Worm (Caenorhabditis elegans) whole organism, young adult: ENCODE data around the gene gfat-2.

Source experiments
- B0035.1 ChIP-seq: sonication (generic microtip); optimal IDR thresholded peaks from 2 replicates; lab custom pipeline; 2016; ENCODE audit warnings: missing genetic modification characterization, mild to moderate bottlenecking, missing compliant biosample characterization, missing genotype, missing genetic modification reagents
- B0261.1 ChIP-seq: sonication (generic microtip); optimal IDR thresholded peaks from 2 replicates; lab custom pipeline; 2016; ENCODE audit warnings: mild to moderate bottlenecking, missing genetic modification characterization, moderate library complexity, missing compliant biosample characterization
- B0336.3 ChIP-seq: fragments of 200-800 bp; sonication (Bioruptor generic); IDR thresholded peaks from 2 replicates; pipeline ENCODE4 v1.3.6; 2022; ENCODE audit warnings: missing genetic modification characterization, missing compliant biosample characterization
- C06A6.2 ChIP-seq: fragments of 200-800 bp; sonication (Bioruptor generic); conservative IDR thresholded peaks from 2 replicates; pipeline ENCODE4 v1.3.6; 2022; ENCODE audit warnings: missing genetic modification characterization, missing compliant biosample characterization
- D2030.7 ChIP-seq: fragments of 200-800 bp; sonication (Bioruptor generic); IDR thresholded peaks from 2 replicates; pipeline ENCODE4 v1.3.6; 2022; ENCODE audit warnings: missing genetic modification reagents, missing genetic modification characterization, missing compliant biosample characterization
- F10E7.11 ChIP-seq: sonication (generic microtip); optimal IDR thresholded peaks from 2 replicates; lab custom pipeline; 2017; ENCODE audit warnings: mild to moderate bottlenecking, missing genetic modification characterization, moderate library complexity, missing compliant biosample characterization
- F33H1.4 ChIP-seq: fragments of 200-800 bp; sonication (Bioruptor generic); IDR thresholded peaks from 2 replicates; pipeline ENCODE4 v1.3.6; 2022; ENCODE audit warnings: missing genetic modification reagents, missing genetic modification characterization, missing compliant biosample characterization
- F57A8.1 ChIP-seq: fragments of 200-800 bp; sonication (Bioruptor generic); optimal IDR thresholded peaks from 2 replicates; lab custom pipeline; 2018; ENCODE audit warnings: mild to moderate bottlenecking, missing genetic modification characterization, moderate library complexity, missing compliant biosample characterization
- F57C9.4 ChIP-seq: sonication (generic microtip); optimal IDR thresholded peaks from 2 replicates; lab custom pipeline; 2017; ENCODE audit warnings: mild to moderate bottlenecking, missing genetic modification characterization, missing compliant biosample characterization
- K12H6.12 ChIP-seq: fragments of 200-800 bp; sonication (Bioruptor generic); optimal IDR thresholded peaks from 2 replicates; lab custom pipeline; 2018; ENCODE audit warnings: mild to moderate bottlenecking, missing genetic modification characterization, missing compliant biosample characterization
- Y53F4B.3 ChIP-seq: fragments of 200-800 bp; sonication (Bioruptor generic); IDR thresholded peaks from 2 replicates; pipeline ENCODE4 v1.3.6; 2022; ENCODE audit warnings: missing genetic modification reagents, missing genetic modification characterization, missing compliant biosample characterization
- Y56A3A.18 ChIP-seq: fragments of 200-800 bp; sonication (Bioruptor generic); IDR thresholded peaks from 2 replicates; pipeline ENCODE4 v1.3.6; 2022; ENCODE audit warnings: missing genetic modification reagents, missing genetic modification characterization, missing compliant biosample characterization
- Y67H2A.10 ChIP-seq: fragments of 200-800 bp; sonication (Bioruptor generic); conservative IDR thresholded peaks from 2 replicates; pipeline ENCODE4 v1.3.6; 2022; ENCODE audit warnings: missing genetic modification reagents, missing genetic modification characterization, missing compliant biosample characterization
- Y95B8A.8 ChIP-seq: fragments of 200-800 bp; sonication (Bioruptor generic); IDR thresholded peaks from 2 replicates; pipeline ENCODE4 v1.3.6; 2022; ENCODE audit warnings: missing genetic modification reagents, missing genetic modification characterization, missing compliant biosample characterization
- ZK185.1 ChIP-seq: sonication (generic microtip); optimal IDR thresholded peaks from 2 replicates; lab custom pipeline; 2016; ENCODE audit warnings: mild to moderate bottlenecking, missing genetic modification characterization, missing compliant biosample characterization; ENCODE audit not compliant: poor library complexity, severe bottlenecking
- aptf-3 ChIP-seq: fragments of 200-800 bp; sonication (Bioruptor generic); IDR thresholded peaks from 2 replicates; pipeline ENCODE4 v1.3.6; 2022; ENCODE audit warnings: missing genetic modification characterization, missing compliant biosample characterization
- attf-6 ChIP-seq: fragments of 200-800 bp; sonication (Bioruptor generic); IDR thresholded peaks from 2 replicates; pipeline ENCODE4 v1.3.6; 2022; ENCODE audit warnings: missing genetic modification reagents, missing genetic modification characterization, missing compliant biosample characterization
- cebp-1 ChIP-seq, 2 experiments: fragments of 200-800 bp in 1 of 2; sonication (Bioruptor generic) in 1 of 2; sonication (generic microtip) in 1 of 2; IDR thresholded peaks in 1 of 2; optimal IDR thresholded peaks in 1 of 2; 2 replicates each; pipeline versions ENCODE4 v1.3.6 to Lab custom; 2017 to 2022; ENCODE audit warnings: missing compliant biosample characterization in 2 of 2, missing genetic modification characterization in 2 of 2, mild to moderate bottlenecking in 1 of 2, missing genetic modification reagents in 1 of 2, moderate library complexity in 1 of 2
- dpl-1 ChIP-seq: fragments of 150-350 bp; optimal IDR thresholded peaks from 2 replicates; lab custom pipeline; 2014; ENCODE audit warnings: missing biosample characterization, missing genetic modification reagents, missing genetic modification characterization
- egrh-3 ChIP-seq: fragments of 200-800 bp; sonication (Bioruptor generic); IDR thresholded peaks from 2 replicates; pipeline ENCODE4 v1.3.6; 2022; ENCODE audit warnings: missing genetic modification reagents, missing genetic modification characterization, missing compliant biosample characterization
- hlh-26 ChIP-seq: fragments of 200-800 bp; sonication (Bioruptor generic); conservative IDR thresholded peaks from 2 replicates; pipeline ENCODE4 v1.3.6; 2022; ENCODE audit warnings: missing genetic modification reagents, missing genetic modification characterization, missing compliant biosample characterization
- hmg-1.2 ChIP-seq: fragments of 200-800 bp; sonication (Bioruptor generic); IDR thresholded peaks from 2 replicates; pipeline ENCODE4 v1.3.6; 2022; ENCODE audit warnings: missing genetic modification reagents, missing genetic modification characterization, missing compliant biosample characterization
- hmg-20 ChIP-seq: fragments of 200-800 bp; sonication (Bioruptor generic); IDR thresholded peaks from 2 replicates; pipeline ENCODE4 v1.3.6; 2022; ENCODE audit warnings: missing genetic modification reagents, missing genetic modification characterization, missing compliant biosample characterization
- hrde-1 ChIP-seq: sonication (generic microtip); optimal IDR thresholded peaks from 2 replicates; lab custom pipeline; 2016; ENCODE audit warnings: missing genetic modification characterization, mild to moderate bottlenecking, missing compliant biosample characterization, moderate library complexity, missing genotype, missing genetic modification reagents, borderline replicate concordance
- lin-40 ChIP-seq: sonication (generic microtip); optimal IDR thresholded peaks from 2 replicates; lab custom pipeline; 2016; ENCODE audit warnings: missing genetic modification characterization, mild to moderate bottlenecking, missing compliant biosample characterization, missing genotype, missing genetic modification reagents
- lin-54 ChIP-seq: fragments of 200-800 bp; sonication (Bioruptor generic); optimal IDR thresholded peaks from 2 replicates; lab custom pipeline; 2018; ENCODE audit warnings: mild to moderate bottlenecking, missing genetic modification characterization, missing compliant biosample characterization
- lsl-1 ChIP-seq: fragments of 200-800 bp; sonication (Bioruptor generic); optimal IDR thresholded peaks from 2 replicates; lab custom pipeline; 2018; ENCODE audit warnings: mild to moderate bottlenecking, missing genetic modification characterization, moderate library complexity, missing compliant biosample characterization
- madf-8 ChIP-seq: fragments of 200-800 bp; sonication (Bioruptor generic); conservative IDR thresholded peaks from 2 replicates; pipeline ENCODE4 v1.3.6; 2022; ENCODE audit warnings: missing genetic modification reagents, missing genetic modification characterization, missing compliant biosample characterization
- mel-28 ChIP-seq: sonication (generic microtip); optimal IDR thresholded peaks from 2 replicates; lab custom pipeline; 2016; ENCODE audit warnings: borderline replicate concordance, mild to moderate bottlenecking, missing genetic modification characterization, missing compliant biosample characterization
- mes-4 ChIP-seq: sonication (generic microtip); optimal IDR thresholded peaks from 2 replicates; lab custom pipeline; 2016; ENCODE audit warnings: missing genotype, missing genetic modification characterization, missing compliant biosample characterization
- nfya-1 ChIP-seq: sonication (generic microtip); optimal IDR thresholded peaks from 2 replicates; lab custom pipeline; 2017; ENCODE audit warnings: antibody characterized with exemption, missing compliant biosample characterization, missing genetic modification characterization, borderline replicate concordance; ENCODE audit not compliant: insufficient read depth
- nfya-2 ChIP-seq: fragments of 200-800 bp; sonication (Bioruptor generic); IDR thresholded peaks from 2 replicates; pipeline ENCODE4 v1.3.6; 2022; ENCODE audit warnings: missing genetic modification reagents, missing genetic modification characterization, missing compliant biosample characterization
- nhr-27 ChIP-seq: fragments of 200-800 bp; sonication (Bioruptor generic); optimal IDR thresholded peaks from 2 replicates; lab custom pipeline; 2018; ENCODE audit warnings: mild to moderate bottlenecking, missing genetic modification characterization, moderate library complexity, missing compliant biosample characterization
- pbrm-1 ChIP-seq: fragments of 200-800 bp; sonication (Bioruptor generic); IDR thresholded peaks from 2 replicates; pipeline ENCODE4 v1.3.6; 2022; ENCODE audit warnings: missing genetic modification reagents, missing genetic modification characterization, missing compliant biosample characterization
- rcor-1 ChIP-seq: fragments of 200-800 bp; sonication (Bioruptor generic); IDR thresholded peaks from 2 replicates; pipeline ENCODE4 v1.3.6; 2022; ENCODE audit warnings: missing genetic modification reagents, missing genetic modification characterization, missing compliant biosample characterization
- rec-8 ChIP-seq, 2 experiments: sonication (generic microtip); optimal IDR thresholded peaks; 2 replicates each; lab custom pipeline; 2016; ENCODE audit warnings: mild to moderate bottlenecking in 2 of 2, missing genetic modification characterization in 2 of 2, missing genetic modification reagents in 2 of 2, missing genotype in 2 of 2, missing biosample characterization in 1 of 2, missing compliant biosample characterization in 1 of 2, moderate library complexity in 1 of 2
- repo-1 ChIP-seq: sonication (generic microtip); optimal IDR thresholded peaks from 2 replicates; lab custom pipeline; 2017; ENCODE audit warnings: mild to moderate bottlenecking, missing genetic modification characterization, missing compliant biosample characterization
- rpc-1 ChIP-seq, 2 experiments: fragments of 150-350 bp in 1 of 2; sonication (generic microtip) in 1 of 2; optimal IDR thresholded peaks; 2 replicates each; lab custom pipeline; 2014 to 2018; ENCODE audit warnings: missing biosample characterization in 1 of 2, missing genetic modification characterization in 1 of 2, missing genetic modification reagents in 1 of 2, missing genotype in 1 of 2
- snpc-1.3 ChIP-seq: sonication (generic microtip); optimal IDR thresholded peaks from 2 replicates; lab custom pipeline; 2017; ENCODE audit warnings: missing genetic modification characterization, mild to moderate bottlenecking, missing compliant biosample characterization, antibody characterized with exemption, moderate library complexity, missing genotype, missing genetic modification reagents; ENCODE audit not compliant: insufficient read depth
- snpc-3.4 ChIP-seq: sonication (generic microtip); optimal IDR thresholded peaks from 2 replicates; lab custom pipeline; 2017; ENCODE audit warnings: missing genetic modification characterization, mild to moderate bottlenecking, missing compliant biosample characterization, antibody characterized with exemption, moderate library complexity, missing genotype, missing genetic modification reagents
- tbp1 ChIP-seq: fragments of 200-800 bp; sonication (Bioruptor generic); optimal IDR thresholded peaks from 2 replicates; lab custom pipeline; 2018; ENCODE audit warnings: mild to moderate bottlenecking, missing genetic modification characterization, missing compliant biosample characterization
- unc-130 ChIP-seq: sonication (generic microtip); optimal IDR thresholded peaks from 2 replicates; lab custom pipeline; 2016; ENCODE audit warnings: missing genetic modification reagents, missing genetic modification characterization, missing compliant biosample characterization
- unc-62 ChIP-seq: fragments of 150-350 bp; optimal IDR thresholded peaks from 2 replicates; lab custom pipeline; 2014; ENCODE audit warnings: missing biosample characterization, missing genetic modification reagents, missing genetic modification characterization
- xnd-1 ChIP-seq: sonication (generic microtip); optimal IDR thresholded peaks from 2 replicates; lab custom pipeline; 2016; ENCODE audit warnings: missing genotype, missing genetic modification reagents, missing genetic modification characterization, missing compliant biosample characterization
- ztf-18 ChIP-seq: sonication (generic microtip); optimal IDR thresholded peaks from 2 replicates; lab custom pipeline; 2016; ENCODE audit warnings: missing genotype, mild to moderate bottlenecking, missing genetic modification characterization, missing compliant biosample characterization
- ztf-25 ChIP-seq: fragments of 200-800 bp; sonication (Bioruptor generic); IDR thresholded peaks from 2 replicates; pipeline ENCODE4 v1.3.6; 2022; ENCODE audit warnings: missing genetic modification reagents, missing genetic modification characterization, missing compliant biosample characterization
- ztf-3 ChIP-seq: fragments of 200-800 bp; sonication (Bioruptor generic); optimal IDR thresholded peaks from 2 replicates; lab custom pipeline; 2018; ENCODE audit warnings: mild to moderate bottlenecking, missing genetic modification characterization, missing compliant biosample characterization

gfat-2 gene

ce11 chrIV:11433709-11434108 lies 23.7 kb downstream of the gfat-2 start:
- TF ChIP-seq ztf-3 (GFP tag; lab: Kevin White, UChicago) = no peak
- TF ChIP-seq F33H1.4 (GFP tag; lab: Robert Waterston, UW) = no peak; the same call in none of the 2 replicates
- TF ChIP-seq D2030.7 (GFP tag; lab: Robert Waterston, UW) = no peak
- no peak for TF ChIP-seq snpc-3.4 (tag; lab: Kevin White, UChicago)
- no peak for TF ChIP-seq tbp1 (GFP tag; lab: Kevin White, UChicago)
- no peak for TF ChIP-seq F57C9.4
- TF ChIP-seq F10E7.11 (tag; lab: Kevin White, UChicago) = no peak
- TF ChIP-seq repo-1 (tag; lab: Kevin White, UChicago) = no peak
- no peak for TF ChIP-seq unc-130 (GFP tag; lab: Kevin White, UChicago)
- no peak for TF ChIP-seq B0336.3 (GFP tag; lab: Robert Waterston, UW)
- TF ChIP-seq ztf-18 = peak; percentile 93
- no peak for TF ChIP-seq hrde-1 (tag; lab: Kevin White, UChicago)
- TF ChIP-seq Y95B8A.8 (GFP tag; lab: Robert Waterston, UW) = no peak
- peak; percentile 59 for TF ChIP-seq lin-40 (tag; lab: Kevin White, UChicago)
- no peak for TF ChIP-seq nfya-2 (GFP tag; lab: Robert Waterston, UW)
- no peak for TF ChIP-seq hlh-26
- no peak for TF ChIP-seq B0261.1 (tag; lab: Kevin White, UChicago)
- TF ChIP-seq Y56A3A.18 (GFP tag; lab: Robert Waterston, UW) = no peak
- peak; percentile 43 for TF ChIP-seq lin-54
- no peak for TF ChIP-seq Y67H2A.10
- TF ChIP-seq hmg-20 (GFP tag; lab: Robert Waterston, UW) = no peak
- no peak for TF ChIP-seq Y53F4B.3
- no peak for TF ChIP-seq xnd-1
- no peak for TF ChIP-seq aptf-3 (GFP tag; lab: Robert Waterston, UW)
- TF ChIP-seq madf-8 (GFP tag; lab: Robert Waterston, UW) = no peak
- TF ChIP-seq cebp-1 (GFP tag; IDR thresholded peaks at IDR 0.05; lab: Robert Waterston, UW) = no peak
- TF ChIP-seq cebp-1 (tag; optimal IDR thresholded peaks at IDR 0.05; lab: Kevin White, UChicago) = no peak
- no peak for TF ChIP-seq F57A8.1
- TF ChIP-seq nfya-1 (tag; lab: Kevin White, UChicago) = no peak
- no peak for TF ChIP-seq rpc-1 (optimal IDR thresholded peaks at IDR 0.05; lab: Kevin White, UChicago)
- TF ChIP-seq rpc-1 (tag; optimal IDR thresholded peaks at IDR 0.05; lab: Kevin White, UChicago) = no peak
- TF ChIP-seq mel-28 (tag; lab: Kevin White, UChicago) = no peak
- no peak for TF ChIP-seq nhr-27 (tag; lab: Kevin White, UChicago)
- no peak for TF ChIP-seq snpc-1.3 (tag; lab: Kevin White, UChicago)
- peak; percentile 32 for TF ChIP-seq dpl-1 (GFP tag; lab: Kevin White, UChicago)
- no peak for TF ChIP-seq unc-62 (GFP tag; lab: Kevin White, UChicago)
- TF ChIP-seq K12H6.12 = no peak
- TF ChIP-seq ztf-25 (GFP tag; lab: Robert Waterston, UW) = no peak
- TF ChIP-seq attf-6 (GFP tag; lab: Robert Waterston, UW) = no peak
- TF ChIP-seq rcor-1 (GFP tag; lab: Robert Waterston, UW) = 0 out of 2 replicates have a peak, but pooled peaks have one; percentile 27
- TF ChIP-seq rec-8 (tag; optimal IDR thresholded peaks at IDR 0.05; lab: Kevin White, UChicago) = no peak
- peak; percentile 32; the same call in 1 of the 2 replicates for TF ChIP-seq hmg-1.2
- TF ChIP-seq egrh-3 = no peak
- TF ChIP-seq lsl-1 = peak; percentile 21
- no peak for TF ChIP-seq ZK185.1
- TF ChIP-seq B0035.1 = no peak
- TF ChIP-seq pbrm-1 = peak; percentile 72; the same call in 1 of the 2 replicates
- TF ChIP-seq mes-4 = no peak
- TF ChIP-seq C06A6.2 (GFP tag; lab: Robert Waterston, UW) = no peak
